Fruit fly (Drosophila melanogaster) whole organism, embryonic: ENCODE measurements around the gene park.
A peak's percentile ranks its signal among the peaks of the same experiment; 100 is the strongest.

Source experiments
- Bgb ChIP-seq: fragments of 200-800 bp; sonication (Bioruptor generic); IDR thresholded peaks from 2 replicates; pipeline ENCODE4 v1.3.6; 2022; ENCODE audit warnings: missing biosample characterization, missing genetic modification characterization; ENCODE audit not compliant: partially characterized antibody
- CG12219 ChIP-seq: fragments of 200-800 bp; sonication (Bioruptor generic); optimal IDR thresholded peaks from 3 replicates; lab custom pipeline; 2018; ENCODE audit warnings: missing biosample characterization, mild to moderate bottlenecking, missing genetic modification characterization
- CG12659 ChIP-seq: fragments of 200-800 bp; sonication (Bioruptor generic); optimal IDR thresholded peaks from 3 replicates; lab custom pipeline; 2017; ENCODE audit warnings: mild to moderate bottlenecking, missing biosample characterization, missing genetic modification reagents, missing genetic modification characterization
- CG17361 ChIP-seq: fragments of 200-800 bp; sonication (Bioruptor generic); IDR thresholded peaks from 3 replicates; pipeline ENCODE4 v1.3.6; 2022; ENCODE audit warnings: missing biosample characterization, missing genetic modification characterization
- CG18262 ChIP-seq: fragments of 200-800 bp; optimal IDR thresholded peaks from 3 replicates; lab custom pipeline; 2019; ENCODE audit warnings: missing biosample characterization, mild to moderate bottlenecking, missing genetic modification characterization, moderate library complexity
- CG2712 ChIP-seq: fragments of 200-800 bp; optimal IDR thresholded peaks from 3 replicates; lab custom pipeline; 2019; ENCODE audit warnings: missing biosample characterization, mild to moderate bottlenecking, missing genetic modification characterization, moderate library complexity
- CG31441 ChIP-seq: fragments of 200-800 bp; sonication (Bioruptor generic); IDR thresholded peaks from 2 replicates; pipeline ENCODE4 v1.3.6; 2022; ENCODE audit warnings: missing biosample characterization, missing genetic modification characterization
- CG33557 ChIP-seq: fragments of 200-800 bp; sonication (Bioruptor generic); optimal IDR thresholded peaks from 2 replicates; lab custom pipeline; 2019; ENCODE audit warnings: missing biosample characterization, mild to moderate bottlenecking, missing genetic modification characterization, moderate library complexity
- CG4328 ChIP-seq: fragments of 200-800 bp; sonication (Bioruptor generic); optimal IDR thresholded peaks from 3 replicates; lab custom pipeline; 2017; ENCODE audit warnings: missing biosample characterization, missing genetic modification reagents, missing genetic modification characterization
- CG7963 ChIP-seq: fragments of 200-800 bp; sonication (Bioruptor generic); IDR thresholded peaks from 3 replicates; pipeline ENCODE4 v1.3.6; 2022; ENCODE audit warnings: missing biosample characterization, missing genetic modification characterization; ENCODE audit not compliant: partially characterized antibody
- CG8924 ChIP-seq: fragments of 200-800 bp; optimal IDR thresholded peaks from 3 replicates; lab custom pipeline; 2019; ENCODE audit warnings: missing biosample characterization, mild to moderate bottlenecking, missing genetic modification characterization, moderate library complexity
- CG9215 ChIP-seq: fragments of 200-800 bp; sonication (Bioruptor generic); IDR thresholded peaks from 2 replicates; pipeline ENCODE4 v1.3.6; 2022; ENCODE audit warnings: missing biosample characterization, missing genetic modification characterization
- Dip3 ChIP-seq: fragments of 200-800 bp; sonication (Bioruptor generic); optimal IDR thresholded peaks from 3 replicates; lab custom pipeline; 2016; ENCODE audit warnings: missing biosample characterization, missing genetic modification characterization
- Dref ChIP-seq: fragments of 200-800 bp; sonication (Bioruptor generic); IDR thresholded peaks from 2 replicates; pipeline ENCODE4 v1.3.6; 2022; ENCODE audit warnings: missing biosample characterization, missing genetic modification characterization
- Drgx ChIP-seq: fragments of 200-800 bp; sonication (Bioruptor generic); IDR thresholded peaks from 2 replicates; pipeline ENCODE4 v1.3.6; 2022; ENCODE audit warnings: missing biosample characterization, missing genetic modification characterization
- Elba2 ChIP-seq: fragments of 200-800 bp; sonication (Bioruptor generic); optimal IDR thresholded peaks from 3 replicates; lab custom pipeline; 2016; ENCODE audit warnings: missing biosample characterization, missing genetic modification characterization
- Ets65A ChIP-seq: fragments of 200-800 bp; sonication (Bioruptor generic); peaks from one replicate; lab custom pipeline; 2016; ENCODE audit warnings: missing biosample characterization, missing genetic modification characterization
- HLH4C ChIP-seq: fragments of 200-800 bp; sonication (Bioruptor generic); IDR thresholded peaks from 3 replicates; pipeline ENCODE4 v1.3.6; 2022; ENCODE audit warnings: missing biosample characterization, missing genetic modification characterization; ENCODE audit not compliant: partially characterized antibody
- Mad ChIP-seq: fragments of 200-800 bp; sonication (Bioruptor generic); optimal IDR thresholded peaks from 2 replicates; lab custom pipeline; 2016; ENCODE audit warnings: missing biosample characterization, missing genetic modification characterization
- Med ChIP-seq: fragments of 200-800 bp; sonication (Bioruptor generic); peaks from one replicate; lab custom pipeline; 2016; ENCODE audit warnings: missing biosample characterization, missing genetic modification characterization, mild to moderate bottlenecking, inconsistent platforms, moderate library complexity
- Meics ChIP-seq: fragments of 200-800 bp; sonication (Bioruptor generic); optimal IDR thresholded peaks from 2 replicates; lab custom pipeline; 2017; ENCODE audit warnings: missing biosample characterization, mild to moderate bottlenecking, missing genetic modification characterization
- Neu2 ChIP-seq: fragments of 200-800 bp; sonication (Bioruptor generic); optimal IDR thresholded peaks from 3 replicates; lab custom pipeline; 2016; ENCODE audit warnings: missing biosample characterization, missing genetic modification characterization, borderline replicate concordance
- Opbp ChIP-seq: fragments of 200-800 bp; sonication (Bioruptor generic); IDR thresholded peaks from 3 replicates; pipeline ENCODE4 v1.3.6; 2022; ENCODE audit warnings: missing biosample characterization, missing genetic modification characterization; ENCODE audit not compliant: partially characterized antibody
- Scr ChIP-seq: fragments of 200-800 bp; sonication (Bioruptor generic); IDR thresholded peaks from 2 replicates; pipeline ENCODE4 v1.3.6; 2022; ENCODE audit warnings: missing biosample characterization, missing genetic modification characterization; ENCODE audit not compliant: partially characterized antibody
- Sox100B ChIP-seq: fragments of 200-800 bp; sonication (Bioruptor generic); optimal IDR thresholded peaks from 3 replicates; lab custom pipeline; 2018; ENCODE audit warnings: missing biosample characterization, mild to moderate bottlenecking, missing genetic modification characterization
- Sox102F ChIP-seq: fragments of 200-800 bp; sonication (Bioruptor generic); optimal IDR thresholded peaks from 2 replicates; lab custom pipeline; 2018; ENCODE audit warnings: missing biosample characterization, mild to moderate bottlenecking, missing genetic modification characterization, moderate library complexity
- bbx ChIP-seq: fragments of 200-800 bp; sonication (Bioruptor generic); IDR thresholded peaks from 2 replicates; pipeline ENCODE4 v1.3.6; 2022; ENCODE audit warnings: missing biosample characterization, missing genetic modification characterization; ENCODE audit not compliant: partially characterized antibody
- cwo ChIP-seq: fragments of 200-800 bp; sonication (Bioruptor generic); optimal IDR thresholded peaks from 3 replicates; lab custom pipeline; 2017; ENCODE audit warnings: missing biosample characterization, missing genetic modification characterization, mild to moderate bottlenecking, moderate library complexity, missing genetic modification reagents
- da ChIP-seq: fragments of 200-800 bp; sonication (Bioruptor generic); optimal IDR thresholded peaks from 2 replicates; lab custom pipeline; 2016; ENCODE audit warnings: missing biosample characterization, missing genetic modification characterization
- exex ChIP-seq: fragments of 200-800 bp; sonication (Bioruptor generic); optimal IDR thresholded peaks from 4 replicates; lab custom pipeline; 2018; ENCODE audit warnings: missing biosample characterization, mild to moderate bottlenecking, missing genetic modification characterization, moderate library complexity
- ftz-f1 ChIP-seq: fragments of 200-800 bp; sonication (Bioruptor generic); optimal IDR thresholded peaks from 2 replicates; lab custom pipeline; 2016; ENCODE audit warnings: missing biosample characterization, missing genetic modification characterization
- gem ChIP-seq: fragments of 200-800 bp; sonication (Bioruptor generic); optimal IDR thresholded peaks from 2 replicates; lab custom pipeline; 2019; ENCODE audit warnings: missing biosample characterization, mild to moderate bottlenecking, missing genetic modification characterization, moderate library complexity
- grn ChIP-seq: fragments of 200-800 bp; sonication (Bioruptor generic); optimal IDR thresholded peaks from 3 replicates; lab custom pipeline; 2017; ENCODE audit warnings: missing biosample characterization, missing genetic modification characterization
- insv ChIP-seq, 2 experiments: fragments of 200-800 bp; sonication (Bioruptor generic); optimal IDR thresholded peaks; 3 replicates each; lab custom pipeline; 2016 to 2018; ENCODE audit warnings: missing biosample characterization in 2 of 2, missing genetic modification characterization in 2 of 2
- mam ChIP-seq: fragments of 200-800 bp; sonication (Bioruptor generic); optimal IDR thresholded peaks from 3 replicates; lab custom pipeline; 2016; ENCODE audit warnings: missing biosample characterization, missing genetic modification characterization
- nerfin-2 ChIP-seq: fragments of 200-800 bp; sonication (Bioruptor generic); IDR thresholded peaks from 2 replicates; pipeline ENCODE4 v1.3.6; 2022; ENCODE audit warnings: missing biosample characterization, missing genetic modification characterization; ENCODE audit not compliant: partially characterized antibody
- nmo ChIP-seq: fragments of 200-800 bp; sonication (Bioruptor generic); optimal IDR thresholded peaks from 2 replicates; lab custom pipeline; 2018; ENCODE audit warnings: missing biosample characterization, mild to moderate bottlenecking, missing genetic modification characterization, moderate library complexity
- pb ChIP-seq: fragments of 200-800 bp; sonication (Bioruptor generic); optimal IDR thresholded peaks from 3 replicates; lab custom pipeline; 2016; ENCODE audit warnings: missing biosample characterization, missing genetic modification characterization
- slp2 ChIP-seq: fragments of 200-800 bp; sonication (Bioruptor generic); optimal IDR thresholded peaks from 2 replicates; lab custom pipeline; 2016; ENCODE audit warnings: missing biosample characterization, missing genetic modification characterization
- tap ChIP-seq: fragments of 200-800 bp; optimal IDR thresholded peaks from 3 replicates; lab custom pipeline; 2019; ENCODE audit warnings: missing biosample characterization, mild to moderate bottlenecking, missing genetic modification characterization, moderate library complexity
- tna ChIP-seq: fragments of 200-800 bp; sonication (Bioruptor generic); IDR thresholded peaks from 2 replicates; pipeline ENCODE4 v1.3.6; 2022; ENCODE audit warnings: missing biosample characterization, missing genetic modification characterization; ENCODE audit not compliant: partially characterized antibody

The park gene

DNA sequence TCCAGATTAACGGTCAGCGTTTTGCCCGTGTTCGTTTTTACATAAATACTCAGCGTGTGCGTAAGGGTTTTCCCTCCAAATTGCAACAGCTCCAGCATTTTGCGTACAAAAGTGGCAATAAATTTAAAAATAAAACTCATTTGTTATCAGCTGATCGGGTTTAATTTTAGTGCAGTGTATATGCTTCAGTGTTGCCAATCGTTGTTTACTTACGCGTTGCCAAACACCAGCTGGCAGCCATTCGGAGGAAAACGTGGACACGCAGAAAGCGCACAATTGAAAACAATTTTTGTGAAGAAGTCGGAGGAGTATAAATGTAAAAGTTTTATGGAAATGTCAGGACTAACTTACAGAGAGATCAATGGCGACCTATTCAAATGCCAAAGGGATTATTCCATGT is at the start of gene park, which contains the start of gene Targ3 (continued):
- TF ChIP-seq CG33557 (GFP tag; lab: Kevin White, UChicago), result no peak
- TF ChIP-seq pb (GFP tag; lab: Kevin White, UChicago), result no peak
- TF ChIP-seq Sox100B (GFP tag; lab: Kevin White, UChicago), result no peak
- TF ChIP-seq CG8924 (tag; lab: Kevin White, UChicago), result no peak
- peak; percentile 27 for TF ChIP-seq mam
- no peak for TF ChIP-seq cwo (GFP tag; lab: Kevin White, UChicago)
- TF ChIP-seq ftz-f1 (GFP tag; lab: Kevin White, UChicago), result no peak
- TF ChIP-seq CG4328, result no peak
- TF ChIP-seq Neu2 (GFP tag; lab: Kevin White, UChicago), result no peak
- TF ChIP-seq slp2 (GFP tag; lab: Kevin White, UChicago), result no peak
- no peak for TF ChIP-seq exex
- no peak for TF ChIP-seq CG17361
- peak; percentile 7 for TF ChIP-seq Meics (GFP tag; lab: Kevin White, UChicago)
- TF ChIP-seq, all 482 proteins: peak for 125

dm6 chr3L:21243417-21243816 is 46.8 kb upstream of the park start:
- TF ChIP-seq CG31441 (GFP tag; lab: Robert Waterston, UW) (0 out of 2 replicates have a peak, but pooled peaks have one; percentile 20), CG2712 (tag; lab: Kevin White, UChicago) (peak; percentile 0), CG12219 (GFP tag; lab: Kevin White, UChicago) (no peak), Sox102F (GFP tag; lab: Kevin White, UChicago) (peak; percentile 1), Elba2 (GFP tag; lab: Kevin White, UChicago) (no peak), Drgx (0 out of 2 replicates have a peak, but pooled peaks have one; percentile 23), Dref (no peak), CG9215 (GFP tag; lab: Robert Waterston, UW) (no peak), nmo (GFP tag; lab: Kevin White, UChicago) (no peak), gem (peak; percentile 19), CG18262 (tag; lab: Kevin White, UChicago) (peak; percentile 5), tap (tag; lab: Kevin White, UChicago) (no peak)

DNA sequence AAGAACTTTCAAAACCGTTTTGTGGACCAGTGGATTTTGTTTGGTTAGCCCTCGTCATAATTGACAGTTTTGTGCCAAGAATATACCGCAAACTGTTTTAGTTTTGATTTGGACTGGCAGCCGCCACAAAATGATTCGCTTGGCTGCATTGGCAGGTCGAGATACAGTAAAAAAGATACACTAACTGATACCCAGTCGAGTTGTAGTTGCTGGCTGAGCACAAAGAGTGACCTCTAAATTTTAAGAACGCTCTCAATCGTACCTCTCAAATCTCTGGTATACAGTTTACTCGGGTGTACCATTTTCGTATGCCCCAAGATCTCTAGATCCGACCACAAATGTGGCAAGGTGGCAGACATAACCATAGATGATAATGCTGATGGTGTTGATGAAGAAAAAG is 46.3 kb upstream of the park start:
- peak; percentile 10 for TF ChIP-seq Med (GFP tag; lab: Kevin White, UChicago)
- TF ChIP-seq Dip3 (GFP tag; lab: Kevin White, UChicago), result no peak
- no peak for TF ChIP-seq CG12659 (GFP tag; lab: Kevin White, UChicago)
- TF ChIP-seq Ets65A, result peak; percentile 93
- no peak for TF ChIP-seq da
- TF ChIP-seq grn, result no peak
- 0 out of 2 replicates have a peak, but pooled peaks have one; percentile 16 for TF ChIP-seq Scr (GFP tag; lab: Robert Waterston, UW)
- 0 out of 3 replicates have a peak, but pooled peaks have one; percentile 25 for TF ChIP-seq Opbp
- TF ChIP-seq Bgb (GFP tag; lab: Robert Waterston, UW), result peak; percentile 38; the same call in 1 of the 2 replicates
- 0 out of 3 replicates have a peak, but pooled peaks have one; percentile 38 for TF ChIP-seq CG7963
- no peak for TF ChIP-seq insv (GFP tag; optimal IDR thresholded peaks at IDR 0.05; lab: Kevin White, UChicago)
- no peak for TF ChIP-seq Mad
- TF ChIP-seq bbx, result peak; percentile 34
- peak; percentile 33; the same call in 1 of the 2 replicates for TF ChIP-seq nerfin-2 (GFP tag; lab: Robert Waterston, UW)
- TF ChIP-seq HLH4C, result peak; percentile 65
- peak; percentile 55; the same call in 1 of the 2 replicates for TF ChIP-seq tna
- TF ChIP-seq, all 482 proteins: peak for 10
